Worm (Caenorhabditis elegans) whole organism, L1 larva: ENCODE results near the gene F08D12.3.

ENCODE experiments used
- C34B4.2 ChIP-seq: sonication (generic microtip); optimal IDR thresholded peaks from 2 replicates; lab custom pipeline; 2017; ENCODE audit warnings: mild to moderate bottlenecking, missing genetic modification characterization, missing compliant biosample characterization
- F16B12.6 ChIP-seq: fragments of 150-350 bp; optimal IDR thresholded peaks from 2 replicates; lab custom pipeline; 2014; ENCODE audit warnings: missing biosample characterization, missing genetic modification characterization
- Y116A8C.19 ChIP-seq: sonication (generic microtip); optimal IDR thresholded peaks from 2 replicates; lab custom pipeline; 2016; ENCODE audit warnings: missing compliant biosample characterization, missing genetic modification characterization, borderline replicate concordance
- aha-1 ChIP-seq: fragments of 150-350 bp; optimal IDR thresholded peaks from 2 replicates; lab custom pipeline; 2014; ENCODE audit warnings: missing biosample characterization, missing genetic modification characterization
- alr-1 ChIP-seq: fragments of 200-800 bp; sonication (Bioruptor generic); optimal IDR thresholded peaks from 2 replicates; lab custom pipeline; 2018; ENCODE audit warnings: borderline replicate concordance, mild to moderate bottlenecking, missing genetic modification characterization, missing compliant biosample characterization
- aly-2 ChIP-seq: fragments of 150-350 bp; optimal IDR thresholded peaks from 2 replicates; lab custom pipeline; 2014; ENCODE audit warnings: missing biosample characterization, missing genetic modification characterization
- ama-1 ChIP-seq: fragments of 150-350 bp; optimal IDR thresholded peaks from 2 replicates; lab custom pipeline; 2014
- blmp-1 ChIP-seq: fragments of 150-350 bp; optimal IDR thresholded peaks from 2 replicates; lab custom pipeline; 2014; ENCODE audit warnings: missing biosample characterization, missing genetic modification characterization
- ceh-82 ChIP-seq, 3 experiments: fragments of 150-350 bp in 1 of 3; sonication (generic microtip) in 2 of 3; optimal IDR thresholded peaks; 2 replicates each; lab custom pipeline; 2014 to 2017; ENCODE audit warnings: missing biosample characterization in 3 of 3, missing genetic modification characterization in 3 of 3
- ceh-88 ChIP-seq: fragments of 200-800 bp; sonication (Bioruptor generic); IDR thresholded peaks from 2 replicates; pipeline ENCODE4 v1.3.6; 2022; ENCODE audit warnings: missing genetic modification characterization, missing compliant biosample characterization
- dpl-1 ChIP-seq, 3 experiments: fragments of 150-350 bp in 2 of 3; sonication (generic microtip) in 1 of 3; optimal IDR thresholded peaks; 2 replicates each; lab custom pipeline; 2014 to 2017; ENCODE audit warnings: missing biosample characterization in 3 of 3, missing genetic modification characterization in 3 of 3, missing genetic modification reagents in 3 of 3
- dsc-1 ChIP-seq: sonication (generic microtip); optimal IDR thresholded peaks from 2 replicates; lab custom pipeline; 2016; ENCODE audit warnings: mild to moderate bottlenecking, missing genetic modification characterization, missing compliant biosample characterization
- efl-1 ChIP-seq, 4 experiments: fragments of 150-350 bp; optimal IDR thresholded peaks in 3 of 4; peaks in 1 of 4; 1 replicate in 1 of 4; 2 replicates in 3 of 4; lab custom pipeline; 2014; ENCODE audit warnings: missing biosample characterization in 2 of 4, missing genetic modification characterization in 2 of 4, missing genetic modification reagents in 2 of 4
- egl-13 ChIP-seq: sonication (generic microtip); optimal IDR thresholded peaks from 2 replicates; lab custom pipeline; 2016; ENCODE audit warnings: missing genotype, missing genetic modification reagents, missing genetic modification characterization, missing compliant biosample characterization
- fkh-10 ChIP-seq: sonication (generic microtip); optimal IDR thresholded peaks from 2 replicates; lab custom pipeline; 2017; ENCODE audit warnings: missing biosample characterization, missing genetic modification reagents, missing genetic modification characterization
- fkh-4 ChIP-seq: sonication (generic microtip); optimal IDR thresholded peaks from 2 replicates; lab custom pipeline; 2016; ENCODE audit warnings: missing compliant biosample characterization, missing genetic modification characterization, borderline replicate concordance
- fkh-8 ChIP-seq: sonication (generic microtip); optimal IDR thresholded peaks from 2 replicates; lab custom pipeline; 2016; ENCODE audit warnings: mild to moderate bottlenecking, missing genetic modification characterization, missing compliant biosample characterization
- hlh-17 ChIP-seq: fragments of 200-800 bp; sonication (Bioruptor generic); optimal IDR thresholded peaks from 2 replicates; lab custom pipeline; 2018; ENCODE audit warnings: missing genetic modification characterization, mild to moderate bottlenecking, missing compliant biosample characterization, moderate library complexity, borderline replicate concordance
- hlh-4 ChIP-seq: sonication (generic microtip); optimal IDR thresholded peaks from 2 replicates; lab custom pipeline; 2016; ENCODE audit warnings: mild to moderate bottlenecking, missing genetic modification characterization, missing compliant biosample characterization
- hpl-2 ChIP-seq: fragments of 150-350 bp; optimal IDR thresholded peaks from 2 replicates; lab custom pipeline; 2014; ENCODE audit warnings: missing biosample characterization, missing genetic modification reagents, missing genetic modification characterization
- irx-1 ChIP-seq: sonication (generic microtip); optimal IDR thresholded peaks from 2 replicates; lab custom pipeline; 2016; ENCODE audit warnings: missing genetic modification characterization, missing compliant biosample characterization
- isw-1 ChIP-seq: fragments of 200-800 bp; sonication (Bioruptor generic); IDR thresholded peaks from 2 replicates; pipeline ENCODE4 v1.3.6; 2022; ENCODE audit warnings: missing genetic modification characterization, missing compliant biosample characterization
- lin-13 ChIP-seq: fragments of 150-350 bp; optimal IDR thresholded peaks from 2 replicates; lab custom pipeline; 2014; ENCODE audit warnings: missing biosample characterization, missing genetic modification reagents, missing genetic modification characterization
- lin-14 ChIP-seq: fragments of 200-800 bp; sonication (Bioruptor generic); optimal IDR thresholded peaks from 2 replicates; lab custom pipeline; 2018; ENCODE audit warnings: mild to moderate bottlenecking, missing genetic modification characterization, moderate library complexity, missing compliant biosample characterization
- lin-15B ChIP-seq: fragments of 150-350 bp; sonication (generic microtip); optimal IDR thresholded peaks from 3 replicates; lab custom pipeline; 2014; ENCODE audit warnings: missing biosample characterization, missing genetic modification characterization
- lin-35 ChIP-seq, 2 experiments: fragments of 150-350 bp; optimal IDR thresholded peaks; 2 replicates each; lab custom pipeline; 2014; ENCODE audit warnings: missing biosample characterization in 2 of 2, missing genetic modification characterization in 2 of 2, missing genetic modification reagents in 2 of 2
- lin-39 ChIP-seq: fragments of 150-350 bp; optimal IDR thresholded peaks from 2 replicates; lab custom pipeline; 2014; ENCODE audit warnings: missing biosample characterization, missing genetic modification reagents, missing genetic modification characterization
- lsy-2 ChIP-seq, 2 experiments: fragments of 150-350 bp; optimal IDR thresholded peaks; 2 replicates each; lab custom pipeline; 2014; ENCODE audit warnings: missing biosample characterization in 2 of 2, missing genetic modification characterization in 2 of 2
- mdl-1 ChIP-seq, 2 experiments: fragments of 150-350 bp; optimal IDR thresholded peaks; 2 replicates each; lab custom pipeline; 2014 to 2017; ENCODE audit warnings: missing biosample characterization in 2 of 2, missing genetic modification characterization in 2 of 2, inconsistent platforms in 1 of 2
- mef-2 ChIP-seq: fragments of 150-350 bp; optimal IDR thresholded peaks from 2 replicates; lab custom pipeline; 2014; ENCODE audit warnings: missing biosample characterization, missing genetic modification characterization
- mep-1 ChIP-seq: fragments of 150-350 bp; optimal IDR thresholded peaks from 2 replicates; lab custom pipeline; 2014; ENCODE audit warnings: missing biosample characterization, missing genetic modification characterization
- nhr-19 ChIP-seq: fragments of 200-800 bp; sonication (Bioruptor generic); conservative IDR thresholded peaks from 2 replicates; pipeline ENCODE4 v1.3.6; 2022; ENCODE audit warnings: missing genetic modification characterization, missing compliant biosample characterization
- nhr-237 ChIP-seq: fragments of 150-350 bp; optimal IDR thresholded peaks from 2 replicates; lab custom pipeline; 2014; ENCODE audit warnings: missing biosample characterization, missing genetic modification characterization
- nhr-47 ChIP-seq: sonication (generic microtip); optimal IDR thresholded peaks from 2 replicates; lab custom pipeline; 2016; ENCODE audit warnings: mild to moderate bottlenecking, missing genetic modification characterization, moderate library complexity, missing compliant biosample characterization
- nhr-71 ChIP-seq: sonication (generic microtip); optimal IDR thresholded peaks from 2 replicates; lab custom pipeline; 2016; ENCODE audit warnings: mild to moderate bottlenecking, missing genetic modification characterization, moderate library complexity, missing compliant biosample characterization
- nhr-76 ChIP-seq: sonication (generic microtip); optimal IDR thresholded peaks from 2 replicates; lab custom pipeline; 2017; ENCODE audit warnings: missing biosample characterization, missing genetic modification characterization
- nhr-84 ChIP-seq: sonication (generic microtip); optimal IDR thresholded peaks from 2 replicates; lab custom pipeline; 2017; ENCODE audit warnings: missing biosample characterization, missing genetic modification characterization
- pag-3 ChIP-seq: sonication (generic microtip); optimal IDR thresholded peaks from 2 replicates; lab custom pipeline; 2017; ENCODE audit warnings: missing genetic modification characterization, mild to moderate bottlenecking, missing compliant biosample characterization, antibody characterized with exemption, borderline replicate concordance; ENCODE audit not compliant: insufficient read depth
- rnt-1 ChIP-seq: sonication (generic microtip); optimal IDR thresholded peaks from 2 replicates; lab custom pipeline; 2016; ENCODE audit warnings: mild to moderate bottlenecking, missing genetic modification characterization, moderate library complexity, missing compliant biosample characterization
- snu-23 ChIP-seq: sonication (generic microtip); optimal IDR thresholded peaks from 2 replicates; lab custom pipeline; 2016; ENCODE audit warnings: missing genetic modification characterization, missing compliant biosample characterization
- sptf-1 ChIP-seq: fragments of 150-350 bp; optimal IDR thresholded peaks from 2 replicates; lab custom pipeline; 2014; ENCODE audit warnings: missing biosample characterization, missing genetic modification characterization
- swsn-7 ChIP-seq: sonication (generic microtip); optimal IDR thresholded peaks from 2 replicates; lab custom pipeline; 2016; ENCODE audit warnings: missing genetic modification characterization, missing compliant biosample characterization
- tlp-1 ChIP-seq: fragments of 150-350 bp; optimal IDR thresholded peaks from 2 replicates; lab custom pipeline; 2014; ENCODE audit warnings: missing biosample characterization, missing genetic modification characterization
- unc-130 ChIP-seq: fragments of 150-350 bp; optimal IDR thresholded peaks from 2 replicates; lab custom pipeline; 2017; ENCODE audit warnings: missing biosample characterization, missing genetic modification characterization, inconsistent platforms
- unc-98 ChIP-seq: fragments of 200-800 bp; sonication (Bioruptor generic); IDR thresholded peaks from 2 replicates; pipeline ENCODE4 v1.3.6; 2022; ENCODE audit warnings: missing genetic modification characterization, missing compliant biosample characterization
- ztf-4 ChIP-seq: fragments of 150-350 bp; optimal IDR thresholded peaks from 2 replicates; lab custom pipeline; 2014; ENCODE audit warnings: missing biosample characterization, missing genetic modification characterization

The F08D12.3 gene

ce11 chrII:2779253-2779652, at the start of gene F08D12.3:
Gene F08D12.3, plus strand, starts transcription at chrII:2779553.
- no peak for TF ChIP-seq lin-15B (tag; lab: Kevin White, UChicago)
- TF ChIP-seq hlh-17 = no peak
- no peak for TF ChIP-seq blmp-1 (tag; lab: Kevin White, UChicago)
- no peak for TF ChIP-seq nhr-76 (tag; lab: Kevin White, UChicago)
- no peak for TF ChIP-seq tlp-1 (tag; lab: Kevin White, UChicago)
- TF ChIP-seq efl-1 (optimal IDR thresholded peaks at IDR 0.05; lab: Kevin White, UChicago) = no peak
- TF ChIP-seq efl-1 (GFP tag; optimal IDR thresholded peaks at IDR 0.05 in 1 of 2; lab: Kevin White, UChicago) = no peak
- no peak for TF ChIP-seq mdl-1 (tag; optimal IDR thresholded peaks at IDR 0.05; lab: Kevin White, UChicago)
- no peak for TF ChIP-seq C34B4.2 (tag; lab: Kevin White, UChicago)
- TF ChIP-seq hlh-4 (tag; lab: Kevin White, UChicago) = no peak

ce11 chrII:2730647-2731046, 48.7 kb upstream of the F08D12.3 start:
- TF ChIP-seq isw-1 (GFP tag; lab: Robert Waterston, UW) (no peak), lin-14 (GFP tag; lab: Kevin White, UChicago) (peak; percentile 34), ztf-4 (no peak), egl-13 (tag; lab: Kevin White, UChicago) (no peak), fkh-4 (tag; lab: Kevin White, UChicago) (no peak), lin-13 (GFP tag; lab: Kevin White, UChicago) (no peak), unc-130 (tag; lab: Kevin White, UChicago) (no peak), nhr-19 (no peak), nhr-76 (tag; lab: Kevin White, UChicago) (no peak), fkh-10 (peak; percentile 63), nhr-237 (no peak), mef-2 (no peak), ama-1 (lab: Kevin White, UChicago) (no peak), C34B4.2 (tag; lab: Kevin White, UChicago) (no peak), lin-39 (tag; lab: Kevin White, UChicago) (no peak)

ce11 chrII:2734266-2734665, 45.1 kb upstream of the F08D12.3 start:
- TF ChIP-seq ceh-82 (tag; optimal IDR thresholded peaks at IDR 0.05; lab: Kevin White, UChicago) (no peak), dpl-1 (GFP tag; optimal IDR thresholded peaks at IDR 0.05; lab: Kevin White, UChicago) (no peak), F16B12.6 (tag; lab: Kevin White, UChicago) (no peak), unc-98 (no peak), ama-1 (lab: Kevin White, UChicago) (no peak), dsc-1 (tag; lab: Kevin White, UChicago) (no peak), lin-39 (tag; lab: Kevin White, UChicago) (no peak), irx-1 (tag; lab: Kevin White, UChicago) (no peak)
- TF ChIP-seq, all 84 proteins: peak for 0

ce11 chrII:2734735-2735134, 44.6 kb upstream of the F08D12.3 start:
- TF ChIP-seq ztf-4 (no peak), hlh-4 (tag; lab: Kevin White, UChicago) (no peak), nhr-47 (tag; lab: Kevin White, UChicago) (peak; percentile 19), nhr-71 (tag; lab: Kevin White, UChicago) (peak; percentile 44), fkh-8 (tag; lab: Kevin White, UChicago) (peak; percentile 5), aha-1 (tag; lab: Kevin White, UChicago) (no peak), mep-1 (tag; lab: Kevin White, UChicago) (peak; percentile 22), rnt-1 (tag; lab: Kevin White, UChicago) (peak; percentile 51), Y116A8C.19 (tag; lab: Kevin White, UChicago) (no peak), nhr-84 (no peak), dpl-1 (GFP tag; optimal IDR thresholded peaks at IDR 0.05; lab: Kevin White, UChicago) (peak in 2 of 3 experiments; percentile 12 to 21), hlh-17 (no peak), efl-1 (optimal IDR thresholded peaks at IDR 0.05; lab: Kevin White, UChicago) (peak; percentile 40 to 44), efl-1 (GFP tag; optimal IDR thresholded peaks at IDR 0.05 in 1 of 2; lab: Kevin White, UChicago) (peak; percentile 0 to 93), swsn-7 (tag; lab: Kevin White, UChicago) (peak; percentile 7), lin-35 (GFP tag; optimal IDR thresholded peaks at IDR 0.05; lab: Kevin White, UChicago) (peak in 1 of 2 experiments; percentile 4), ceh-88 (no peak), hpl-2 (GFP tag; lab: Kevin White, UChicago) (no peak), fkh-10 (no peak), alr-1 (tag; lab: Kevin White, UChicago) (no peak), sptf-1 (tag; lab: Kevin White, UChicago) (no peak), ceh-82 (tag; optimal IDR thresholded peaks at IDR 0.05; lab: Kevin White, UChicago) (peak in 1 of 3 experiments; percentile 61), pag-3 (no peak), lsy-2 (tag; optimal IDR thresholded peaks at IDR 0.05; lab: Kevin White, UChicago) (peak in 1 of 2 experiments; percentile 38), snu-23 (GFP tag; lab: Kevin White, UChicago) (peak; percentile 33), aly-2 (tag; lab: Kevin White, UChicago) (no peak), lin-14 (GFP tag; lab: Kevin White, UChicago) (peak; percentile 88)
